Worm (Caenorhabditis elegans) whole organism, young adult: ENCODE results near the gene pam-1.

Experiments
- F22D6.2 ChIP-seq: sonication (generic microtip); optimal IDR thresholded peaks from 2 replicates; lab custom pipeline; 2016; ENCODE audit warnings: mild to moderate bottlenecking, missing genetic modification characterization, missing compliant biosample characterization
- F57A8.1 ChIP-seq: fragments of 200-800 bp; sonication (Bioruptor generic); optimal IDR thresholded peaks from 2 replicates; lab custom pipeline; 2018; ENCODE audit warnings: mild to moderate bottlenecking, missing genetic modification characterization, moderate library complexity, missing compliant biosample characterization
- Y56A3A.18 ChIP-seq: fragments of 200-800 bp; sonication (Bioruptor generic); IDR thresholded peaks from 2 replicates; pipeline ENCODE4 v1.3.6; 2022; ENCODE audit warnings: missing genetic modification reagents, missing genetic modification characterization, missing compliant biosample characterization
- Y67H2A.10 ChIP-seq: fragments of 200-800 bp; sonication (Bioruptor generic); conservative IDR thresholded peaks from 2 replicates; pipeline ENCODE4 v1.3.6; 2022; ENCODE audit warnings: missing genetic modification reagents, missing genetic modification characterization, missing compliant biosample characterization
- ZK185.1 ChIP-seq: sonication (generic microtip); optimal IDR thresholded peaks from 2 replicates; lab custom pipeline; 2016; ENCODE audit warnings: mild to moderate bottlenecking, missing genetic modification characterization, missing compliant biosample characterization; ENCODE audit not compliant: poor library complexity, severe bottlenecking
- chd-7 ChIP-seq: sonication (generic microtip); optimal IDR thresholded peaks from 2 replicates; lab custom pipeline; 2016; ENCODE audit warnings: mild to moderate bottlenecking, missing genetic modification characterization, moderate library complexity, missing compliant biosample characterization
- ets-4 ChIP-seq: fragments of 200-800 bp; sonication (Bioruptor generic); optimal IDR thresholded peaks from 2 replicates; lab custom pipeline; 2018; ENCODE audit warnings: mild to moderate bottlenecking, missing genetic modification characterization, missing compliant biosample characterization
- gei-17 ChIP-seq: fragments of 200-800 bp; sonication (Bioruptor generic); optimal IDR thresholded peaks from 2 replicates; lab custom pipeline; 2018; ENCODE audit warnings: mild to moderate bottlenecking, missing genetic modification characterization, missing compliant biosample characterization
- pha-4 ChIP-seq: fragments of 150-350 bp; sonication (generic microtip); optimal IDR thresholded peaks from 2 replicates; lab custom pipeline; 2014; ENCODE audit warnings: missing biosample characterization, missing genetic modification reagents, missing genetic modification characterization
- repo-1 ChIP-seq: sonication (generic microtip); optimal IDR thresholded peaks from 2 replicates; lab custom pipeline; 2017; ENCODE audit warnings: mild to moderate bottlenecking, missing genetic modification characterization, missing compliant biosample characterization
- zim-3 ChIP-seq: sonication (generic microtip); optimal IDR thresholded peaks from 2 replicates; lab custom pipeline; 2017; ENCODE audit warnings: mild to moderate bottlenecking, missing genetic modification characterization, moderate library complexity, missing compliant biosample characterization
- ztf-3 ChIP-seq: fragments of 200-800 bp; sonication (Bioruptor generic); optimal IDR thresholded peaks from 2 replicates; lab custom pipeline; 2018; ENCODE audit warnings: mild to moderate bottlenecking, missing genetic modification characterization, missing compliant biosample characterization

ce11 chrIV:7530226-7531070, 20.2 kb downstream of the pam-1 start:
- no peak for TF ChIP-seq ets-4
- no peak for TF ChIP-seq ztf-3 (GFP tag; lab: Kevin White, UChicago)
- no peak for TF ChIP-seq Y67H2A.10 (GFP tag; lab: Robert Waterston, UW)
- no peak for TF ChIP-seq chd-7
- no peak for TF ChIP-seq Y56A3A.18 (GFP tag; lab: Robert Waterston, UW)
- no peak for TF ChIP-seq gei-17 (GFP tag; lab: Kevin White, UChicago)
- no peak for TF ChIP-seq zim-3
- TF ChIP-seq ZK185.1: no peak
- TF ChIP-seq F22D6.2 (tag; lab: Kevin White, UChicago): no peak
- no peak for TF ChIP-seq repo-1 (tag; lab: Kevin White, UChicago)
- no peak for TF ChIP-seq F57A8.1 (GFP tag; lab: Kevin White, UChicago)
- TF ChIP-seq pha-4 (tag; lab: Kevin White, UChicago): no peak
